Worm (Caenorhabditis elegans): ENCODE results near the gene C26H9A.3.
"Not testable (repeated sequence)": the region's sequence is repeated elsewhere in the genome, so short reads cannot be mapped to it uniquely, and the experiment has no call there.

The C26H9A.3 gene

ce11 chrIV:12677137-12677536 is 37.9 kb upstream of the C26H9A.3 start, which contains the start of gene T23B5.6:
Gene T23B5.6 (minus strand): TSS chrIV:12677237.
- TF ChIP-seq Y55F3AM.14 (GFP tag; optimal IDR thresholded peaks at IDR 0.05); gmeb-1 (tag; optimal IDR thresholded peaks at IDR 0.05); R02D3.7 (tag; optimal IDR thresholded peaks at IDR 0.05): not testable (repeated sequence)

ce11 chrIV:12674700-12675099 is 35.5 kb upstream of the C26H9A.3 start, which contains the start of gene T23B5.4:
Gene T23B5.4 (plus strand): TSS chrIV:12675000.
- TF ChIP-seq nhr-10 (tag; optimal IDR thresholded peaks at IDR 0.05) (no peak), ztf-1 (GFP tag; conservative IDR thresholded peaks at IDR 0.05) (no peak), aly-2 (tag; optimal IDR thresholded peaks at IDR 0.05) (no peak), lin-39 (tag; optimal IDR thresholded peaks at IDR 0.05) (no peak), nhr-77 (tag; optimal IDR thresholded peaks at IDR 0.05) (no peak), blmp-1 (tag; optimal IDR thresholded peaks at IDR 0.05; ENCODE audit: insufficient read depth) (no peak), nhr-25 (tag; optimal IDR thresholded peaks at IDR 0.05) (no peak), snpc-4 (tag; optimal IDR thresholded peaks at IDR 0.05) (no peak)

- TF ChIP-seq C34F6.9 (tag; optimal IDR thresholded peaks at IDR 0.05), result peak; percentile 18
- TF ChIP-seq ztf-11 (tag; optimal IDR thresholded peaks at IDR 0.05), result no peak
- peak; percentile 25 for TF ChIP-seq unc-55 (GFP tag; optimal IDR thresholded peaks at IDR 0.05)
- no peak for TF ChIP-seq peb-1 (tag; optimal IDR thresholded peaks at IDR 0.05)
Measured at ce11 chrIV:12653094-12653493, 13.9 kb upstream of the C26H9A.3 start, which contains the start of the genes wdfy-3 and C26H9A.4. Gene wdfy-3 (plus strand): TSS chrIV:12653401. Gene C26H9A.4 (plus strand): TSS chrIV:12653410.

- TF ChIP-seq nhr-10 (tag; optimal IDR thresholded peaks at IDR 0.05) (no peak), mdl-1 (tag; optimal IDR thresholded peaks at IDR 0.05) (peak in 1 of 2 experiments; percentile 61), skn-1 (tag; optimal IDR thresholded peaks at IDR 0.05) (no peak), nhr-25 (tag; optimal IDR thresholded peaks at IDR 0.05) (no peak), sma-3 (GFP tag; optimal IDR thresholded peaks at IDR 0.05) (no peak), F13H6.1 (tag; optimal IDR thresholded peaks at IDR 0.05) (peak; percentile 25), peb-1 (tag; optimal IDR thresholded peaks at IDR 0.05) (no peak), nhr-77 (tag; optimal IDR thresholded peaks at IDR 0.05) (no peak), unc-39 (tag; optimal IDR thresholded peaks at IDR 0.05) (no peak), nhr-11 (tag; optimal IDR thresholded peaks at IDR 0.05) (no peak), nhr-237 (tag; optimal IDR thresholded peaks at IDR 0.05) (no peak), egl-27 (tag; optimal IDR thresholded peaks at IDR 0.05) (peak; percentile 41), nhr-21 (tag; optimal IDR thresholded peaks at IDR 0.05) (no peak), crh-2 (tag; optimal IDR thresholded peaks at IDR 0.05) (peak; percentile 69), dmd-4 (tag; optimal IDR thresholded peaks at IDR 0.05) (no peak), lsy-2 (tag; optimal IDR thresholded peaks at IDR 0.05) (peak; percentile 55 to 73), alr-1 (tag; optimal IDR thresholded peaks at IDR 0.05) (no peak), mab-5 (tag; optimal IDR thresholded peaks at IDR 0.05) (no peak), blmp-1 (tag; optimal IDR thresholded peaks at IDR 0.05; ENCODE audit: insufficient read depth) (no peak), elt-3 (tag; optimal IDR thresholded peaks at IDR 0.05) (no peak), nhr-12 (tag; optimal IDR thresholded peaks at IDR 0.05) (no peak), ztf-4 (tag; optimal IDR thresholded peaks at IDR 0.05) (no peak), nhr-6 (tag; optimal IDR thresholded peaks at IDR 0.05) (peak; percentile 57), ama-1 (optimal IDR thresholded peaks at IDR 0.05) (no peak), ceh-16 (tag; optimal IDR thresholded peaks at IDR 0.05) (no peak), ztf-11 (tag; optimal IDR thresholded peaks at IDR 0.05) (no peak), snpc-4 (tag; optimal IDR thresholded peaks at IDR 0.05) (no peak), ceh-82 (tag; optimal IDR thresholded peaks at IDR 0.05) (no peak), lin-11 (tag; optimal IDR thresholded peaks at IDR 0.05) (no peak), fos-1 (tag; optimal IDR thresholded peaks at IDR 0.05) (peak; percentile 9), gmeb-1 (tag; optimal IDR thresholded peaks at IDR 0.05) (no peak), ZK546.5 (tag; optimal IDR thresholded peaks at IDR 0.05) (no peak), aly-2 (tag; optimal IDR thresholded peaks at IDR 0.05) (no peak), ztf-1 (GFP tag; conservative IDR thresholded peaks at IDR 0.05) (no peak), R02D3.7 (tag; optimal IDR thresholded peaks at IDR 0.05) (no peak), C34F6.9 (tag; optimal IDR thresholded peaks at IDR 0.05) (peak; percentile 94), nhr-129 (tag; optimal IDR thresholded peaks at IDR 0.05) (peak; percentile 58), lin-13 (GFP tag; optimal IDR thresholded peaks at IDR 0.05) (peak; percentile 49), unc-62 (GFP tag; optimal IDR thresholded peaks at IDR 0.05) (no peak), unc-55 (GFP tag; optimal IDR thresholded peaks at IDR 0.05) (peak; percentile 97), elt-1 (tag; optimal IDR thresholded peaks at IDR 0.05) (no peak), Y55F3AM.14 (GFP tag; optimal IDR thresholded peaks at IDR 0.05) (no peak), lin-39 (tag; optimal IDR thresholded peaks at IDR 0.05) (no peak), zag-1 (tag; optimal IDR thresholded peaks at IDR 0.05) (peak; percentile 69), mbf-1 (tag; optimal IDR thresholded peaks at IDR 0.05) (no peak), sma-9 (GFP tag; optimal IDR thresholded peaks at IDR 0.05) (peak; percentile 76), sma-9 (tag; optimal IDR thresholded peaks at IDR 0.05) (no peak)
Measured at ce11 chrIV:12651570-12651969, 12.4 kb upstream of the C26H9A.3 start.

Measured in whole organism, L2 larva.